Worm (Caenorhabditis elegans) whole organism, L4 larva: ENCODE data around the gene twk-36.

Experiments
- daf-8 ChIP-seq: fragments of 200-800 bp; sonication (Bioruptor generic); IDR thresholded peaks from 2 replicates; pipeline ENCODE4 v1.3.6; 2022; ENCODE audit warnings: missing genetic modification characterization, missing compliant biosample characterization
- egl-27 ChIP-seq: sonication (generic microtip); optimal IDR thresholded peaks from 3 replicates; lab custom pipeline; 2017; ENCODE audit warnings: missing biosample characterization, missing genetic modification reagents, missing genetic modification characterization
- fkh-10 ChIP-seq: fragments of 150-350 bp; optimal IDR thresholded peaks from 2 replicates; lab custom pipeline; 2014; ENCODE audit warnings: missing biosample characterization, missing genetic modification reagents, missing genetic modification characterization
- mdl-1 ChIP-seq, 2 experiments: fragments of 150-350 bp in 1 of 2; sonication (generic microtip) in 1 of 2; optimal IDR thresholded peaks; 2 replicates each; lab custom pipeline; 2014 to 2017; ENCODE audit warnings: missing biosample characterization in 2 of 2, missing genetic modification characterization in 2 of 2
- nhr-11 ChIP-seq: fragments of 150-350 bp; optimal IDR thresholded peaks from 2 replicates; lab custom pipeline; 2014; ENCODE audit warnings: missing biosample characterization, missing genetic modification characterization
- unc-62 ChIP-seq, 3 experiments: fragments of 150-350 bp in 1 of 3; sonication (generic microtip); optimal IDR thresholded peaks in 2 of 3; peaks in 1 of 3; 1 replicate in 1 of 3; 2 replicates in 2 of 3; lab custom pipeline; 2014 to 2017; ENCODE audit warnings: missing biosample characterization in 3 of 3, missing genetic modification characterization in 3 of 3, missing genetic modification reagents in 3 of 3, missing genotype in 1 of 3
- ztf-11 ChIP-seq: fragments of 150-350 bp; optimal IDR thresholded peaks from 2 replicates; lab custom pipeline; 2014; ENCODE audit warnings: missing biosample characterization, missing genetic modification characterization

DNA sequence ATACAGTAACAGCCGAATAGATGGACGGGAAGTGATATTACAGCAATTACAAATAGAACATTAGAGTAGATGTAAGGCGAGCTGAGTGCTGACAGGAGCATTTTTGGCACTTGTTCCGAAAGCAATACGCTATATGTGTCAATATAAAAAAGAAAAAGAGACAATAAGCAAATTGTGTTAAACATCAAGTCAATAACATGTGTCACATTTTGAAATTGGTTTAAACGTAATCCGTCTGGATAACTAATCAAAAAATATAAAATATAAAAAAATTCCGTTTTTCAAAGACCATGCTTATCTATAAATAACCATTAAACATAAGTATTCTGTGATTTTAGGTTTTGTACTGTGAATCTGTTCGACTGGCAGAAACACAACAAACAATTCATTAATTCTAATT, 48.8 kb upstream of the twk-36 start, which contains the start of gene srh-288:
- no peak for TF ChIP-seq daf-8 (GFP tag; lab: Robert Waterston, UW)
- TF ChIP-seq nhr-11 (tag; lab: Kevin White, UChicago) = no peak
- TF ChIP-seq ztf-11 (tag; lab: Kevin White, UChicago) = no peak
- no peak for TF ChIP-seq egl-27 (tag; lab: Kevin White, UChicago)
- no peak for TF ChIP-seq fkh-10 (GFP tag; lab: Kevin White, UChicago)
- TF ChIP-seq mdl-1 (tag; optimal IDR thresholded peaks at IDR 0.05; lab: Kevin White, UChicago) = no peak
- TF ChIP-seq unc-62 (GFP tag; optimal IDR thresholded peaks at IDR 0.05 in 1 of 2; lab: Kevin White, UChicago) = no peak
- no peak for TF ChIP-seq unc-62 (tag; optimal IDR thresholded peaks at IDR 0.05; lab: Kevin White, UChicago)
